Worm (Caenorhabditis elegans) whole organism, L4/young adult: ENCODE measurements around the gene C04E6.5.

Source experiments
- W03F9.2 ChIP-seq: fragments of 150-350 bp; optimal IDR thresholded peaks from 2 replicates; lab custom pipeline; 2014; ENCODE audit warnings: missing biosample characterization, missing genetic modification characterization
- dao-5 ChIP-seq: sonication (generic microtip); optimal IDR thresholded peaks from 2 replicates; lab custom pipeline; 2016; ENCODE audit warnings: missing genotype, missing genetic modification characterization, moderate library complexity, missing compliant biosample characterization
- him-1 ChIP-seq: sonication (generic microtip); optimal IDR thresholded peaks from 2 replicates; lab custom pipeline; 2016; ENCODE audit warnings: missing genotype, missing genetic modification reagents, missing genetic modification characterization, missing compliant biosample characterization

The C04E6.5 gene

ce11 chrV:5906252-5906651, 4.3 kb downstream of the C04E6.5 start, which contains the start of gene srd-15:
Gene srd-15, minus strand, starts transcription at chrV:5906352.
- TF ChIP-seq W03F9.2 = no peak
- TF ChIP-seq him-1 (tag; lab: Kevin White, UChicago) = no peak
- no peak for TF ChIP-seq dao-5 (tag; lab: Kevin White, UChicago)

- no peak for TF ChIP-seq W03F9.2
- TF ChIP-seq him-1 (tag; lab: Kevin White, UChicago) = no peak
- TF ChIP-seq dao-5 (tag; lab: Kevin White, UChicago) = no peak
Observed at ce11 chrV:5907090-5907489, 5.2 kb downstream of the C04E6.5 start, which contains the start of gene C04E6.4. Gene C04E6.4, plus strand, starts transcription at chrV:5907390.

ce11 chrV:5912426-5912825, 10.5 kb downstream of the C04E6.5 start, which contains the start of gene C04E6.13:
Gene C04E6.13, plus strand, starts transcription at chrV:5912726.
- TF ChIP-seq him-1 (tag; lab: Kevin White, UChicago) (no peak), W03F9.2 (no peak), dao-5 (tag; lab: Kevin White, UChicago) (no peak)

ce11 chrV:5916862-5917261, 14.9 kb downstream of the C04E6.5 start:
- no peak for TF ChIP-seq W03F9.2
- TF ChIP-seq dao-5 (tag; lab: Kevin White, UChicago) = no peak
- TF ChIP-seq him-1 (tag; lab: Kevin White, UChicago) = no peak

- TF ChIP-seq him-1 (tag; lab: Kevin White, UChicago) = peak; percentile 89
- TF ChIP-seq dao-5 (tag; lab: Kevin White, UChicago) = no peak
Observed at ce11 chrV:5917707-5918106, 15.8 kb downstream of the C04E6.5 start, which contains the start of gene lrpr-1. Gene lrpr-1, minus strand, starts transcription at chrV:5917891.

- TF ChIP-seq W03F9.2 (no peak), dao-5 (tag; lab: Kevin White, UChicago) (no peak), him-1 (tag; lab: Kevin White, UChicago) (no peak)
Observed at ce11 chrV:5919887-5920286, 18.0 kb downstream of the C04E6.5 start, which contains the start of gene C04E6.12. Gene C04E6.12, minus strand, starts transcription at chrV:5919987.

- no peak for TF ChIP-seq dao-5 (tag; lab: Kevin White, UChicago)
- no peak for TF ChIP-seq W03F9.2
- no peak for TF ChIP-seq him-1 (tag; lab: Kevin White, UChicago)
Observed at ce11 chrV:5921761-5922160, 19.8 kb downstream of the C04E6.5 start.

- no peak for TF ChIP-seq dao-5 (tag; lab: Kevin White, UChicago)
- no peak for TF ChIP-seq W03F9.2
- no peak for TF ChIP-seq him-1 (tag; lab: Kevin White, UChicago)
Observed at ce11 chrV:5922236-5922635, 20.3 kb downstream of the C04E6.5 start, which contains the start of gene srsx-18. Gene srsx-18, plus strand, starts transcription at chrV:5922536.

- no peak for TF ChIP-seq W03F9.2
- TF ChIP-seq dao-5 (tag; lab: Kevin White, UChicago) = no peak
- no peak for TF ChIP-seq him-1 (tag; lab: Kevin White, UChicago)
Observed at ce11 chrV:5927347-5927746, 25.4 kb downstream of the C04E6.5 start, which contains the start of gene srsx-17. Gene srsx-17, plus strand, starts transcription at chrV:5927647.

- TF ChIP-seq him-1 (tag; lab: Kevin White, UChicago) (no peak), dao-5 (tag; lab: Kevin White, UChicago) (no peak), W03F9.2 (no peak)
Observed at ce11 chrV:5928006-5928405, 26.1 kb downstream of the C04E6.5 start.

ce11 chrV:5930588-5930987, 28.7 kb downstream of the C04E6.5 start, which contains the start of gene galt-1:
Gene galt-1, plus strand, starts transcription at chrV:5930905.
- no peak for TF ChIP-seq W03F9.2
- TF ChIP-seq him-1 (tag; lab: Kevin White, UChicago) = no peak
- TF ChIP-seq dao-5 (tag; lab: Kevin White, UChicago) = no peak

- no peak for TF ChIP-seq W03F9.2
- no peak for TF ChIP-seq dao-5 (tag; lab: Kevin White, UChicago)
- no peak for TF ChIP-seq him-1 (tag; lab: Kevin White, UChicago)
Observed at ce11 chrV:5936691-5937090, 34.8 kb downstream of the C04E6.5 start, which contains the start of the genes M03F8.5 and M03F8.7. Gene M03F8.5, minus strand, starts transcription at chrV:5936791. Gene M03F8.7, plus strand, starts transcription at chrV:5936939.

- TF ChIP-seq him-1 (tag; lab: Kevin White, UChicago) (no peak), W03F9.2 (no peak), dao-5 (tag; lab: Kevin White, UChicago) (no peak)
Observed at ce11 chrV:5939503-5940072, 37.7 kb downstream of the C04E6.5 start, which contains the start of gene syf-3. Gene syf-3, plus strand, starts transcription at chrV:5940022.

ce11 chrV:5943167-5943566, 41.2 kb downstream of the C04E6.5 start, which contains the start of gene pst-1:
Gene pst-1, plus strand, starts transcription at chrV:5943467.
- TF ChIP-seq him-1 (tag; lab: Kevin White, UChicago) = no peak
- TF ChIP-seq W03F9.2 = no peak
- no peak for TF ChIP-seq dao-5 (tag; lab: Kevin White, UChicago)
